Fruit fly (Drosophila melanogaster): ENCODE measurements around the gene IleRS.

- TF ChIP-seq Myc (optimal IDR thresholded peaks at IDR 0.05) (no peak), insv (optimal IDR thresholded peaks at IDR 0.05) (no peak), ttk (optimal IDR thresholded peaks at IDR 0.05) (no peak), psq (optimal IDR thresholded peaks at IDR 0.05) (no peak), h (optimal IDR thresholded peaks at IDR 0.05) (no peak)
These were observed 28.4 kb downstream of the IleRS start for dm6 chr3L:22316913-22317312.
